Fruit fly (Drosophila melanogaster) whole organism, embryonic: Measurements from ENCODE around the gene sloth1.
A peak's percentile ranks its signal among the peaks of the same experiment; 100 is the strongest.

Experiments used
- CG12744 ChIP-seq: fragments of 200-800 bp; sonication (Bioruptor generic); optimal IDR thresholded peaks from 2 replicates; lab custom pipeline; 2016; ENCODE audit warnings: missing biosample characterization, missing genetic modification characterization
- CG12769 ChIP-seq: fragments of 200-800 bp; sonication (Bioruptor generic); optimal IDR thresholded peaks from 2 replicates; lab custom pipeline; 2019; ENCODE audit warnings: missing biosample characterization, mild to moderate bottlenecking, missing genetic modification characterization, moderate library complexity
- CG13123 ChIP-seq: fragments of 200-800 bp; sonication (Bioruptor generic); optimal IDR thresholded peaks from 2 replicates; lab custom pipeline; 2016; ENCODE audit warnings: missing biosample characterization, missing genetic modification characterization
- CG1602 ChIP-seq: fragments of 200-800 bp; sonication (Bioruptor generic); optimal IDR thresholded peaks from 3 replicates; lab custom pipeline; 2016; ENCODE audit warnings: missing biosample characterization, missing genetic modification characterization
- CG1647 ChIP-seq: fragments of 200-800 bp; sonication (Bioruptor generic); optimal IDR thresholded peaks from 3 replicates; lab custom pipeline; 2016; ENCODE audit warnings: missing biosample characterization, missing genetic modification characterization
- CG17568 ChIP-seq: fragments of 200-800 bp; sonication (Bioruptor generic); optimal IDR thresholded peaks from 2 replicates; lab custom pipeline; 2018; ENCODE audit warnings: missing biosample characterization, mild to moderate bottlenecking, missing genetic modification characterization, moderate library complexity
- CG17912 ChIP-seq: fragments of 200-800 bp; sonication (Bioruptor generic); optimal IDR thresholded peaks from 2 replicates; lab custom pipeline; 2018; ENCODE audit warnings: missing biosample characterization, mild to moderate bottlenecking, missing genetic modification characterization
- CG18764 ChIP-seq: fragments of 200-800 bp; sonication (Bioruptor generic); optimal IDR thresholded peaks from 3 replicates; lab custom pipeline; 2016; ENCODE audit warnings: missing biosample characterization, missing genetic modification characterization
- CG2889 ChIP-seq: fragments of 200-800 bp; sonication (Bioruptor generic); IDR thresholded peaks from 3 replicates; pipeline ENCODE4 v1.3.6; 2022; ENCODE audit warnings: missing biosample characterization, missing genetic modification characterization
- CG31365 ChIP-seq: fragments of 200-800 bp; sonication (Bioruptor generic); optimal IDR thresholded peaks from 2 replicates; lab custom pipeline; 2018; ENCODE audit warnings: missing biosample characterization, mild to moderate bottlenecking, missing genetic modification characterization
- CG34422 ChIP-seq: fragments of 200-800 bp; sonication (Bioruptor generic); IDR thresholded peaks from 3 replicates; pipeline ENCODE4 v1.3.6; 2022; ENCODE audit warnings: missing biosample characterization, missing genetic modification characterization
- CG3847 ChIP-seq: fragments of 200-800 bp; sonication (Bioruptor generic); IDR thresholded peaks from 2 replicates; pipeline ENCODE4 v1.3.6; 2022; ENCODE audit warnings: missing biosample characterization, missing genetic modification characterization
- CG6791 ChIP-seq: fragments of 200-800 bp; sonication (Bioruptor generic); IDR thresholded peaks from 3 replicates; pipeline ENCODE4 v1.3.6; 2022; ENCODE audit warnings: missing biosample characterization, missing genetic modification characterization; ENCODE audit not compliant: partially characterized antibody
- CG7963 ChIP-seq: fragments of 200-800 bp; sonication (Bioruptor generic); IDR thresholded peaks from 3 replicates; pipeline ENCODE4 v1.3.6; 2022; ENCODE audit warnings: missing biosample characterization, missing genetic modification characterization; ENCODE audit not compliant: partially characterized antibody
- CG8089 ChIP-seq: fragments of 200-800 bp; sonication (Bioruptor generic); optimal IDR thresholded peaks from 3 replicates; lab custom pipeline; 2016; ENCODE audit warnings: missing biosample characterization, missing genetic modification characterization
- CG8290 ChIP-seq, 3 experiments: fragments of 200-800 bp; sonication (Bioruptor generic); optimal IDR thresholded peaks; 2 replicates each; lab custom pipeline; 2016 to 2019; ENCODE audit warnings: missing biosample characterization in 3 of 3, missing genetic modification characterization in 3 of 3, mild to moderate bottlenecking in 2 of 3, moderate library complexity in 1 of 3
- CG9609 ChIP-seq: fragments of 200-800 bp; sonication (Bioruptor generic); optimal IDR thresholded peaks from 3 replicates; lab custom pipeline; 2016; ENCODE audit warnings: missing biosample characterization, missing genetic modification characterization
- Deaf1 ChIP-seq: fragments of 200-800 bp; optimal IDR thresholded peaks from 3 replicates; lab custom pipeline; 2019; ENCODE audit warnings: missing biosample characterization, mild to moderate bottlenecking, missing genetic modification characterization, moderate library complexity
- E2f1 ChIP-seq: fragments of 200-800 bp; sonication (Bioruptor generic); IDR thresholded peaks from 2 replicates; pipeline ENCODE4 v1.3.6; 2022; ENCODE audit warnings: missing biosample characterization, missing genetic modification characterization
- Hr78 ChIP-seq, 2 experiments: fragments of 200-800 bp in 1 of 2; fragments of >200 bp in 1 of 2; sonication (Bioruptor generic) in 1 of 2; optimal IDR thresholded peaks; 2 replicates each; lab custom pipeline; 2017 to 2019; ENCODE audit warnings: missing biosample characterization in 2 of 2, missing genetic modification characterization in 2 of 2, mild to moderate bottlenecking in 1 of 2, moderate library complexity in 1 of 2
- Jarid2 ChIP-seq: fragments of 200-800 bp; sonication (Bioruptor generic); optimal IDR thresholded peaks from 3 replicates; lab custom pipeline; 2017; ENCODE audit warnings: mild to moderate bottlenecking, missing biosample characterization, missing genetic modification reagents, missing genetic modification characterization
- Mrtf ChIP-seq: fragments of 200-800 bp; sonication (Bioruptor generic); IDR thresholded peaks from 3 replicates; pipeline ENCODE4 v1.3.6; 2022; ENCODE audit warnings: missing biosample characterization, missing genetic modification characterization
- Spps ChIP-seq: fragments of 200-800 bp; sonication (Bioruptor generic); optimal IDR thresholded peaks from 2 replicates; lab custom pipeline; 2018; ENCODE audit warnings: missing biosample characterization, mild to moderate bottlenecking, missing genetic modification characterization
- Sry-β ChIP-seq: fragments of 200-800 bp; sonication (Bioruptor generic); optimal IDR thresholded peaks from 2 replicates; lab custom pipeline; 2018; ENCODE audit warnings: missing biosample characterization, mild to moderate bottlenecking, missing genetic modification characterization, moderate library complexity
- Trl ChIP-seq, 3 experiments: fragments of >200 bp in 2 of 3; fragments of 200-800 bp in 1 of 3; sonication (Bioruptor generic) in 1 of 3; optimal IDR thresholded peaks; 2 replicates in 1 of 3; 3 replicates in 2 of 3; lab custom pipeline; 2016 to 2017; ENCODE audit warnings: missing biosample characterization in 1 of 3, missing genetic modification characterization in 1 of 3
- YL-1 ChIP-seq: fragments of 200-800 bp; sonication (Bioruptor generic); optimal IDR thresholded peaks from 3 replicates; lab custom pipeline; 2017; ENCODE audit warnings: missing biosample characterization, mild to moderate bottlenecking, missing genetic modification characterization
- ap ChIP-seq: fragments of 200-800 bp; sonication (Bioruptor generic); IDR thresholded peaks from 2 replicates; pipeline ENCODE4 v1.3.6; 2022; ENCODE audit warnings: missing biosample characterization, missing genetic modification characterization
- bigmax ChIP-seq: fragments of 200-800 bp; sonication (Bioruptor generic); optimal IDR thresholded peaks from 2 replicates; lab custom pipeline; 2018; ENCODE audit warnings: missing biosample characterization, mild to moderate bottlenecking, missing genetic modification characterization
- chm ChIP-seq: fragments of 200-800 bp; sonication (Bioruptor generic); IDR thresholded peaks from 2 replicates; pipeline ENCODE4 v1.3.6; 2022; ENCODE audit warnings: missing biosample characterization, missing genetic modification characterization
- dm ChIP-seq: fragments of 200-800 bp; sonication (Bioruptor generic); optimal IDR thresholded peaks from 3 replicates; lab custom pipeline; 2016; ENCODE audit warnings: missing biosample characterization, missing genetic modification characterization
- eve ChIP-seq, 2 experiments: fragments of >200 bp; optimal IDR thresholded peaks; 2 replicates each; lab custom pipeline; 2017; ENCODE audit warnings: missing biosample characterization in 2 of 2, missing genetic modification characterization in 2 of 2
- gfzf ChIP-seq: fragments of 200-800 bp; sonication (Bioruptor generic); optimal IDR thresholded peaks from 2 replicates; lab custom pipeline; 2016; ENCODE audit warnings: missing biosample characterization, mild to moderate bottlenecking, missing genetic modification characterization, moderate library complexity
- grn ChIP-seq: fragments of 200-800 bp; sonication (Bioruptor generic); optimal IDR thresholded peaks from 3 replicates; lab custom pipeline; 2017; ENCODE audit warnings: missing biosample characterization, missing genetic modification characterization
- kni ChIP-seq: fragments of 200-800 bp; sonication (Bioruptor generic); optimal IDR thresholded peaks from 3 replicates; lab custom pipeline; 2017; ENCODE audit warnings: mild to moderate bottlenecking, missing biosample characterization, missing genetic modification reagents, missing genetic modification characterization
- nerfin-1 ChIP-seq: fragments of 200-800 bp; sonication (Bioruptor generic); optimal IDR thresholded peaks from 3 replicates; lab custom pipeline; 2019; ENCODE audit warnings: missing biosample characterization, mild to moderate bottlenecking, missing genetic modification characterization, moderate library complexity
- nerfin-2 ChIP-seq: fragments of 200-800 bp; sonication (Bioruptor generic); IDR thresholded peaks from 2 replicates; pipeline ENCODE4 v1.3.6; 2022; ENCODE audit warnings: missing biosample characterization, missing genetic modification characterization; ENCODE audit not compliant: partially characterized antibody
- pfk ChIP-seq: fragments of 200-800 bp; sonication (Bioruptor generic); optimal IDR thresholded peaks from 2 replicates; lab custom pipeline; 2018; ENCODE audit warnings: missing biosample characterization, mild to moderate bottlenecking, missing genetic modification characterization, moderate library complexity
- pita ChIP-seq: fragments of 200-800 bp; sonication (Bioruptor generic); optimal IDR thresholded peaks from 2 replicates; lab custom pipeline; 2017; ENCODE audit warnings: missing biosample characterization, mild to moderate bottlenecking, missing genetic modification characterization
- pnt ChIP-seq: fragments of 200-800 bp; sonication (Bioruptor generic); optimal IDR thresholded peaks from 3 replicates; lab custom pipeline; 2016; ENCODE audit warnings: missing biosample characterization, missing genetic modification characterization
- run ChIP-seq: fragments of 200-800 bp; sonication (Bioruptor generic); optimal IDR thresholded peaks from 3 replicates; lab custom pipeline; 2018; ENCODE audit warnings: missing biosample characterization, mild to moderate bottlenecking, missing genetic modification characterization
- sim ChIP-seq: fragments of 200-800 bp; sonication (Bioruptor generic); IDR thresholded peaks from 2 replicates; pipeline ENCODE4 v1.3.6; 2022; ENCODE audit warnings: missing biosample characterization, missing genetic modification characterization
- sr ChIP-seq: fragments of 200-800 bp; sonication (Bioruptor generic); IDR thresholded peaks from 3 replicates; pipeline ENCODE4 v1.3.6; 2022; ENCODE audit warnings: missing biosample characterization, missing genetic modification characterization
- tna ChIP-seq: fragments of 200-800 bp; sonication (Bioruptor generic); IDR thresholded peaks from 2 replicates; pipeline ENCODE4 v1.3.6; 2022; ENCODE audit warnings: missing biosample characterization, missing genetic modification characterization; ENCODE audit not compliant: partially characterized antibody
- usp ChIP-seq: fragments of >200 bp; optimal IDR thresholded peaks from 2 replicates; lab custom pipeline; 2017; ENCODE audit warnings: missing biosample characterization, missing genetic modification characterization
- vvl ChIP-seq: fragments of 200-800 bp; sonication (Bioruptor generic); IDR thresholded peaks from 2 replicates; pipeline ENCODE4 v1.3.6; 2022; ENCODE audit warnings: missing biosample characterization, missing genetic modification characterization

sloth1 gene

dm6 chrX:6985182-6985851, 25.8 kb upstream of the sloth1 start (continued):
- peak; percentile 36 for TF ChIP-seq run (tag; lab: Kevin White, UChicago)

DNA sequence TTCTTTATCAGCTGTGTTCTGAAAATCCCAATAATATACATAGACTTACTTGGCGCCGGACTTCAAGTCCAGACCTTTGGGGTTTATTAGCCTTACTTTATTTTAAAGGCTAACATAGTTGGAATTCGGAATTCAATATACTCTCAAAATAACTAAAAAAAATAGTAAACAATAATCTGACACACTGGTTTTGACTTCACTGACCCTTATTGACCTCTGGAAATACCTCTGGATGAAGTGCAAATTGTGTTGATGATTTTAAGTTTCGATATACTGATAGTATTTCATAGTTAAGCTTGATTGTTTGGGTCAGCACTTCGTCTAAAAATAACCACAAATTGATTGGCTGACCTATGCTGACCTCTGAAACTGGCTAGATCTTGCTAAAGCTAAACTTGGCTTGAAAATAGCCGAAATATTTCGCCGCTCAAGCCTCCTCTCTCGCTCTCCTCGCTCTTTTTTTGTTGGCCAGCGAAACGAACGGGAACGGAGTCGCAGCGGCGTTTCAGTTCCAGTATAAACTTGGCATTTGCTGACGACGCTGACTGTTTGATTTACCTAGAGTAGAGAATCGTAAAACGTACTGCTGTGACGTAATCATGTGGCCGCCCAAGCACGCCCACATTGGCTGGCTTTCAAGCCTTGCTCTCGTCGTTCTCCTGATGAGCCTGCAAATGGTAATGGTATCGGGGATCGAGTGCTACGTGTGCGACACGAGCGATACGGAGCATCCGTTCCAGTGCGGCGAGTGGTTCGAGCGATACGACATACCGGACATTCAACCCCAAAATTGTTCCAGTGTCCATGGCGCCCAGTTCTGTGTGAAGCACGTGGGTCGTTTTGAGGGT, 25.0 kb upstream of the sloth1 start, which contains the start of gene bou:
bou (plus strand) TSS at position 507 of the 848 bp plus-strand sequence.
- TF ChIP-seq CG6791 (GFP tag; lab: Robert Waterston, UW) (no peak), bigmax (GFP tag; lab: Kevin White, UChicago) (no peak), nerfin-2 (no peak), chm (peak; percentile 19; the same call in 1 of the 2 replicates), Sry-β (GFP tag; lab: Kevin White, UChicago) (peak; percentile 90), Deaf1 (tag; lab: Kevin White, UChicago) (peak; percentile 5), dm (GFP tag; lab: Kevin White, UChicago) (no peak), Mrtf (GFP tag; lab: Robert Waterston, UW) (no peak), CG17912 (no peak), CG9609 (no peak), Trl (optimal IDR thresholded peaks at IDR 0.05; lab: Kevin White, UChicago) (peak; percentile 60 to 70), Trl (GFP tag; optimal IDR thresholded peaks at IDR 0.05; lab: Kevin White, UChicago) (no peak), CG12744 (no peak), Spps (tag; lab: Kevin White, UChicago) (no peak), pita (GFP tag; lab: Kevin White, UChicago) (no peak), sr (GFP tag; lab: Robert Waterston, UW) (no peak), vvl (GFP tag; lab: Robert Waterston, UW) (no peak), ap (no peak), CG31365 (tag; lab: Kevin White, UChicago) (no peak), E2f1 (GFP tag; lab: Robert Waterston, UW) (no peak), CG18764 (GFP tag; lab: Kevin White, UChicago) (no peak), CG8290 (GFP tag; optimal IDR thresholded peaks at IDR 0.05; lab: Kevin White, UChicago) (no peak), CG8290 (tag; optimal IDR thresholded peaks at IDR 0.05; lab: Kevin White, UChicago) (peak in 1 of 2 experiments; percentile 18), usp (GFP tag; lab: Kevin White, UChicago) (no peak), CG13123 (GFP tag; lab: Kevin White, UChicago) (no peak), Hr78 (GFP tag; optimal IDR thresholded peaks at IDR 0.05; lab: Kevin White, UChicago) (peak in 1 of 2 experiments; percentile 97), YL-1 (GFP tag; lab: Kevin White, UChicago) (no peak), eve (GFP tag; optimal IDR thresholded peaks at IDR 0.05; lab: Kevin White, UChicago) (no peak), grn (no peak), CG2889 (GFP tag; lab: Robert Waterston, UW) (no peak), CG1647 (GFP tag; lab: Kevin White, UChicago) (no peak), kni (GFP tag; lab: Kevin White, UChicago) (peak; percentile 74), CG8089 (GFP tag; lab: Kevin White, UChicago) (no peak), nerfin-1 (tag; lab: Kevin White, UChicago) (peak; percentile 31), CG34422 (GFP tag; lab: Robert Waterston, UW) (0 out of 3 replicates have a peak, but pooled peaks have one; percentile 7), sim (GFP tag; lab: Robert Waterston, UW) (no peak), pfk (GFP tag; lab: Kevin White, UChicago) (peak; percentile 98), CG12769 (no peak), Jarid2 (GFP tag; lab: Kevin White, UChicago) (peak; percentile 39), CG3847 (no peak), tna (GFP tag; lab: Robert Waterston, UW) (no peak), CG17568 (no peak), gfzf (GFP tag; lab: Kevin White, UChicago) (no peak), CG7963 (GFP tag; lab: Robert Waterston, UW) (no peak), CG1602 (no peak), pnt (GFP tag; lab: Kevin White, UChicago) (no peak)
